Fruit fly (Drosophila melanogaster) whole organism, embryonic: ENCODE data around the gene egh.

ENCODE experiments used
- Adf1 ChIP-seq: fragments of 200-800 bp; sonication (Bioruptor generic); IDR thresholded peaks from 2 replicates; pipeline ENCODE4 v1.3.6; 2022; ENCODE audit warnings: missing biosample characterization, missing genetic modification characterization
- Asciz ChIP-seq: fragments of 200-800 bp; sonication (Bioruptor generic); optimal IDR thresholded peaks from 2 replicates; lab custom pipeline; 2017; ENCODE audit warnings: missing biosample characterization, mild to moderate bottlenecking, missing genetic modification characterization, missing genetic modification reagents
- Atf6 ChIP-seq: fragments of 200-800 bp; sonication (Bioruptor generic); IDR thresholded peaks from 2 replicates; pipeline ENCODE4 v1.3.6; 2022; ENCODE audit warnings: missing biosample characterization, missing genetic modification characterization
- CG10959 ChIP-seq: fragments of 200-800 bp; sonication (Bioruptor generic); IDR thresholded peaks from 2 replicates; pipeline ENCODE4 v1.3.6; 2022; ENCODE audit warnings: missing biosample characterization, missing genetic modification characterization
- CG11695 ChIP-seq: fragments of 200-800 bp; sonication (Bioruptor generic); IDR thresholded peaks from 3 replicates; pipeline ENCODE4 v1.3.6; 2022; ENCODE audit warnings: missing biosample characterization, missing genetic modification characterization
- CG12744 ChIP-seq: fragments of 200-800 bp; sonication (Bioruptor generic); optimal IDR thresholded peaks from 2 replicates; lab custom pipeline; 2016; ENCODE audit warnings: missing biosample characterization, missing genetic modification characterization
- CG13287 ChIP-seq: fragments of 200-800 bp; sonication (Bioruptor generic); IDR thresholded peaks from 2 replicates; pipeline ENCODE4 v1.3.6; 2022; ENCODE audit warnings: missing biosample characterization, missing genetic modification characterization; ENCODE audit not compliant: partially characterized antibody
- CG15269 ChIP-seq: fragments of 200-800 bp; sonication (Bioruptor generic); optimal IDR thresholded peaks from 2 replicates; lab custom pipeline; 2018; ENCODE audit warnings: missing biosample characterization, mild to moderate bottlenecking, missing genetic modification characterization, moderate library complexity
- CG17328 ChIP-seq: fragments of 200-800 bp; sonication (Bioruptor generic); IDR thresholded peaks from 2 replicates; pipeline ENCODE4 v1.3.6; 2022; ENCODE audit warnings: missing biosample characterization, missing genetic modification characterization
- CG17361 ChIP-seq: fragments of 200-800 bp; sonication (Bioruptor generic); IDR thresholded peaks from 3 replicates; pipeline ENCODE4 v1.3.6; 2022; ENCODE audit warnings: missing biosample characterization, missing genetic modification characterization
- CG17568 ChIP-seq: fragments of 200-800 bp; sonication (Bioruptor generic); optimal IDR thresholded peaks from 2 replicates; lab custom pipeline; 2018; ENCODE audit warnings: missing biosample characterization, mild to moderate bottlenecking, missing genetic modification characterization, moderate library complexity
- CG17802 ChIP-seq: fragments of 200-800 bp; sonication (Bioruptor generic); optimal IDR thresholded peaks from 2 replicates; lab custom pipeline; 2018; ENCODE audit warnings: missing biosample characterization, mild to moderate bottlenecking, missing genetic modification characterization, moderate library complexity
- CG30020 ChIP-seq: fragments of 200-800 bp; optimal IDR thresholded peaks from 2 replicates; lab custom pipeline; 2019; ENCODE audit warnings: missing biosample characterization, mild to moderate bottlenecking, missing genetic modification characterization, moderate library complexity
- CG3995 ChIP-seq: fragments of 200-800 bp; sonication (Bioruptor generic); optimal IDR thresholded peaks from 3 replicates; lab custom pipeline; 2016; ENCODE audit warnings: missing biosample characterization, missing genetic modification characterization
- CG42726 ChIP-seq: fragments of 200-800 bp; sonication (Bioruptor generic); IDR thresholded peaks from 2 replicates; pipeline ENCODE4 v1.3.6; 2022; ENCODE audit warnings: missing biosample characterization, missing genetic modification characterization; ENCODE audit not compliant: partially characterized antibody
- CG8089 ChIP-seq: fragments of 200-800 bp; sonication (Bioruptor generic); optimal IDR thresholded peaks from 3 replicates; lab custom pipeline; 2016; ENCODE audit warnings: missing biosample characterization, missing genetic modification characterization
- CG8281 ChIP-seq: fragments of 200-800 bp; sonication (Bioruptor generic); optimal IDR thresholded peaks from 2 replicates; lab custom pipeline; 2018; ENCODE audit warnings: missing biosample characterization, mild to moderate bottlenecking, missing genetic modification characterization, moderate library complexity
- CG8765 ChIP-seq: fragments of 200-800 bp; sonication (Bioruptor generic); IDR thresholded peaks from 2 replicates; pipeline ENCODE4 v1.3.6; 2022; ENCODE audit warnings: missing biosample characterization, missing genetic modification characterization
- CG9727 ChIP-seq: fragments of 200-800 bp; sonication (Bioruptor generic); optimal IDR thresholded peaks from 3 replicates; lab custom pipeline; 2017; ENCODE audit warnings: missing biosample characterization, mild to moderate bottlenecking, missing genetic modification characterization
- CG9797 ChIP-seq: fragments of 200-800 bp; sonication (Bioruptor generic); optimal IDR thresholded peaks from 3 replicates; lab custom pipeline; 2018; ENCODE audit warnings: missing biosample characterization, mild to moderate bottlenecking, missing genetic modification characterization
- Camta ChIP-seq: fragments of 200-800 bp; sonication (Bioruptor generic); optimal IDR thresholded peaks from 2 replicates; lab custom pipeline; 2016; ENCODE audit warnings: missing biosample characterization, missing genetic modification characterization
- Deaf1 ChIP-seq: fragments of 200-800 bp; optimal IDR thresholded peaks from 3 replicates; lab custom pipeline; 2019; ENCODE audit warnings: missing biosample characterization, mild to moderate bottlenecking, missing genetic modification characterization, moderate library complexity
- Doc2 ChIP-seq: fragments of 200-800 bp; sonication (Bioruptor generic); IDR thresholded peaks from 2 replicates; pipeline ENCODE4 v1.3.6; 2022; ENCODE audit warnings: missing biosample characterization, missing genetic modification characterization
- Hand ChIP-seq: fragments of 200-800 bp; sonication (Bioruptor generic); optimal IDR thresholded peaks from 2 replicates; lab custom pipeline; 2017; ENCODE audit warnings: mild to moderate bottlenecking, missing biosample characterization, missing genetic modification reagents, missing genetic modification characterization
- Hr78 ChIP-seq, 2 experiments: fragments of 200-800 bp in 1 of 2; fragments of >200 bp in 1 of 2; sonication (Bioruptor generic) in 1 of 2; optimal IDR thresholded peaks; 2 replicates each; lab custom pipeline; 2017 to 2019; ENCODE audit warnings: missing biosample characterization in 2 of 2, missing genetic modification characterization in 2 of 2, mild to moderate bottlenecking in 1 of 2, moderate library complexity in 1 of 2
- MTF-1 ChIP-seq: fragments of 200-800 bp; sonication (Bioruptor generic); optimal IDR thresholded peaks from 2 replicates; lab custom pipeline; 2018; ENCODE audit warnings: missing biosample characterization, mild to moderate bottlenecking, missing genetic modification characterization, borderline replicate concordance
- NFAT ChIP-seq: fragments of 200-800 bp; sonication (Bioruptor generic); IDR thresholded peaks from 2 replicates; pipeline ENCODE4 v1.3.6; 2022; ENCODE audit warnings: missing biosample characterization, missing genetic modification characterization
- Pdp1 ChIP-seq, 2 experiments: fragments of 200-800 bp; sonication (Bioruptor generic); optimal IDR thresholded peaks; 3 replicates each; lab custom pipeline; 2016; ENCODE audit warnings: missing biosample characterization in 2 of 2, missing genetic modification characterization in 2 of 2, mild to moderate bottlenecking in 1 of 2, moderate library complexity in 1 of 2
- Scr ChIP-seq: fragments of 200-800 bp; sonication (Bioruptor generic); IDR thresholded peaks from 2 replicates; pipeline ENCODE4 v1.3.6; 2022; ENCODE audit warnings: missing biosample characterization, missing genetic modification characterization; ENCODE audit not compliant: partially characterized antibody
- Spps ChIP-seq: fragments of 200-800 bp; sonication (Bioruptor generic); optimal IDR thresholded peaks from 2 replicates; lab custom pipeline; 2018; ENCODE audit warnings: missing biosample characterization, mild to moderate bottlenecking, missing genetic modification characterization
- Taf1 ChIP-seq: fragments of 200-800 bp; sonication (Bioruptor generic); IDR thresholded peaks from 2 replicates; pipeline ENCODE4 v1.3.6; 2022; ENCODE audit warnings: missing biosample characterization, missing genetic modification characterization
- Trl ChIP-seq, 3 experiments: fragments of >200 bp in 2 of 3; fragments of 200-800 bp in 1 of 3; sonication (Bioruptor generic) in 1 of 3; optimal IDR thresholded peaks; 2 replicates in 1 of 3; 3 replicates in 2 of 3; lab custom pipeline; 2016 to 2017; ENCODE audit warnings: missing biosample characterization in 1 of 3, missing genetic modification characterization in 1 of 3
- abd-A ChIP-seq: fragments of 200-800 bp; sonication (Bioruptor generic); optimal IDR thresholded peaks from 3 replicates; lab custom pipeline; 2019; ENCODE audit warnings: missing biosample characterization, mild to moderate bottlenecking, missing genetic modification characterization, moderate library complexity
- bigmax ChIP-seq: fragments of 200-800 bp; sonication (Bioruptor generic); optimal IDR thresholded peaks from 2 replicates; lab custom pipeline; 2018; ENCODE audit warnings: missing biosample characterization, mild to moderate bottlenecking, missing genetic modification characterization
- btn ChIP-seq: fragments of 200-800 bp; sonication (Bioruptor generic); optimal IDR thresholded peaks from 2 replicates; lab custom pipeline; 2016; ENCODE audit warnings: missing biosample characterization, missing genetic modification characterization
- cas ChIP-seq: fragments of 200-800 bp; sonication (Bioruptor generic); IDR thresholded peaks from 2 replicates; pipeline ENCODE4 v1.3.6; 2022; ENCODE audit warnings: missing biosample characterization, missing genetic modification characterization
- caup ChIP-seq: fragments of 200-800 bp; sonication (Bioruptor generic); optimal IDR thresholded peaks from 3 replicates; lab custom pipeline; 2017; ENCODE audit warnings: missing biosample characterization, mild to moderate bottlenecking, missing genetic modification characterization, moderate library complexity; ENCODE audit not compliant: severe bottlenecking
- da ChIP-seq: fragments of 200-800 bp; sonication (Bioruptor generic); optimal IDR thresholded peaks from 2 replicates; lab custom pipeline; 2016; ENCODE audit warnings: missing biosample characterization, missing genetic modification characterization
- h ChIP-seq: fragments of >200 bp; optimal IDR thresholded peaks from 2 replicates; lab custom pipeline; 2017
- hb ChIP-seq: fragments of 200-800 bp; sonication (Bioruptor generic); IDR thresholded peaks from 3 replicates; pipeline ENCODE4 v1.3.6; 2022; ENCODE audit warnings: missing biosample characterization, missing genetic modification characterization; ENCODE audit not compliant: partially characterized antibody
- ken ChIP-seq: fragments of 200-800 bp; sonication (Bioruptor generic); IDR thresholded peaks from 3 replicates; pipeline ENCODE4 v1.3.6; 2022; ENCODE audit warnings: missing biosample characterization, missing genetic modification characterization
- rib ChIP-seq: fragments of 200-800 bp; sonication (Bioruptor generic); IDR thresholded peaks from 2 replicates; pipeline ENCODE4 v1.3.6; 2022; ENCODE audit warnings: missing biosample characterization, missing genetic modification characterization
- ro ChIP-seq: fragments of 200-800 bp; sonication (Bioruptor generic); IDR thresholded peaks from 2 replicates; pipeline ENCODE4 v1.3.6; 2022; ENCODE audit warnings: missing biosample characterization, missing genetic modification characterization
- row ChIP-seq: fragments of 200-800 bp; sonication (Bioruptor generic); IDR thresholded peaks from 3 replicates; pipeline ENCODE4 v1.3.6; 2022; ENCODE audit warnings: missing biosample characterization, missing genetic modification characterization
- salm ChIP-seq: fragments of 200-800 bp; sonication (Bioruptor generic); optimal IDR thresholded peaks from 2 replicates; lab custom pipeline; 2018; ENCODE audit warnings: missing biosample characterization, mild to moderate bottlenecking, missing genetic modification characterization
- stwl ChIP-seq: fragments of 200-800 bp; sonication (Bioruptor generic); optimal IDR thresholded peaks from 3 replicates; lab custom pipeline; 2018; ENCODE audit warnings: missing biosample characterization, mild to moderate bottlenecking, missing genetic modification characterization, moderate library complexity
- sug ChIP-seq: fragments of 200-800 bp; optimal IDR thresholded peaks from 2 replicates; lab custom pipeline; 2019; ENCODE audit warnings: missing biosample characterization, mild to moderate bottlenecking, missing genetic modification characterization, moderate library complexity
- zfh1 ChIP-seq: fragments of 200-800 bp; sonication (Bioruptor generic); IDR thresholded peaks from 3 replicates; pipeline ENCODE4 v1.3.6; 2022; ENCODE audit warnings: missing biosample characterization, missing genetic modification characterization

Gene egh

DNA sequence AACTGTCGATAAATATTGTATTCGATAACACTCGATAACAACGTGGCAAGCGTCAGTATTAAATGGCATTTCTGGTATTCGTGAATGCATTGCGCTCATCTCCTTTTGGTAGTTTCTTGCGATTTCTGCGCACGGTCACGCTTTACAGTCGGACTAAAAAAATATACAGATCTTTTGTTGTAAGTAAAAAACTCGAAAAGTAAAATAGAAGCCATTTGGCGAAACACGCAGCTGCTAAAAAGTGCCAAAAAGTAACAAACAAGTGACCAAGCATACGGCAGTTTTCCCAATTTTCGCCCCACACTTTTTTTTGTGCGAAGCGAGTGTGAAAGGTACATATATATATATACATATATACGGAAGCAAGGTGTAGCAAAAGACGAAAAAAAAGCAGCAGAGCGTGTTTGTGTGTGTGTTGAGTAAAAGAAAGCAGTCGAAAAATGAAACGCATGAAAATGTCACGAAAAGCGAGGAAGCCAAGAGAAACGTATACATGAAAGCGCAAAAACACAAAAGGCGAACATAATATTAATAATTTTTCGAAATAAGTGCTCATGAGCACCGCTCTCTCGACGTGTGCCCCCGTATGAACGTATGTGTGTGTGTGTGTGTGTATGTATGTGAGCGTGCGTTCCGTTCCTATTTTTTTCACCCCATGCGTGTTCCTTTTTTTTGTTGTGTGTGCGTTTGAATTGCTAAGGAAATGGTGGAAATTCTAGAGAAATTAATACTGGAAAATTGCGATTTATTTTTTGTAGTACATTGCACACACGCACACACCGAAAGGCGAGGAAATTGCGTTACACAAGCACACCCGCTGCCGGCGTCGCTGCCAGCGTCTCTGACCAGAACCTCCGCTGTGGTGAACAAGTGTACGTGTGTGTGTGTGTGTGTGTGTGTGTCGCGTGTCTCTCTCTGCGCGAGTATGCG lies 45.8 kb downstream of the egh start, which contains the start of gene sgg (continued):
- TF ChIP-seq Deaf1 (tag; lab: Kevin White, UChicago) (no peak), cas (GFP tag; lab: Robert Waterston, UW) (no peak), Taf1 (GFP tag; lab: Robert Waterston, UW) (no peak), row (peak; percentile 9; the same call in 1 of the 3 replicates), Doc2 (GFP tag; lab: Robert Waterston, UW) (no peak), CG3995 (GFP tag; lab: Kevin White, UChicago) (no peak), CG9727 (GFP tag; lab: Kevin White, UChicago) (no peak), hb (GFP tag; lab: Robert Waterston, UW) (no peak), Pdp1 (GFP tag; optimal IDR thresholded peaks at IDR 0.05; lab: Kevin White, UChicago) (peak in 1 of 2 experiments; percentile 95), sug (tag; lab: Kevin White, UChicago) (no peak), CG12744 (GFP tag; lab: Kevin White, UChicago) (no peak), btn (GFP tag; lab: Kevin White, UChicago) (no peak), CG9797 (peak; percentile 91), ken (no peak), Adf1 (peak; percentile 97), CG17361 (no peak), CG8281 (tag; lab: Kevin White, UChicago) (no peak), CG10959 (GFP tag; lab: Robert Waterston, UW) (no peak), Hr78 (GFP tag; optimal IDR thresholded peaks at IDR 0.05; lab: Kevin White, UChicago) (no peak), CG8089 (GFP tag; lab: Kevin White, UChicago) (no peak), salm (tag; lab: Kevin White, UChicago) (no peak), zfh1 (GFP tag; lab: Robert Waterston, UW) (no peak), CG17328 (GFP tag; lab: Robert Waterston, UW) (no peak), CG8765 (GFP tag; lab: Robert Waterston, UW) (no peak), CG17802 (tag; lab: Kevin White, UChicago) (no peak), bigmax (GFP tag; lab: Kevin White, UChicago) (no peak), Atf6 (GFP tag; lab: Robert Waterston, UW) (no peak), Asciz (GFP tag; lab: Kevin White, UChicago) (no peak), abd-A (tag; lab: Kevin White, UChicago) (no peak), CG30020 (tag; lab: Kevin White, UChicago) (peak; percentile 51), caup (GFP tag; lab: Kevin White, UChicago) (no peak), da (GFP tag; lab: Kevin White, UChicago) (no peak), MTF-1 (no peak), Trl (optimal IDR thresholded peaks at IDR 0.05; lab: Kevin White, UChicago) (peak in 1 of 2 experiments; percentile 61), Trl (GFP tag; optimal IDR thresholded peaks at IDR 0.05; lab: Kevin White, UChicago) (no peak), CG13287 (GFP tag; lab: Robert Waterston, UW) (peak; percentile 49), CG17568 (GFP tag; lab: Kevin White, UChicago) (no peak), Hand (GFP tag; lab: Kevin White, UChicago) (no peak), NFAT (GFP tag; lab: Robert Waterston, UW) (no peak), Scr (GFP tag; lab: Robert Waterston, UW) (peak; percentile 26; the same call in 1 of the 2 replicates), CG15269 (tag; lab: Kevin White, UChicago) (no peak), ro (no peak), Spps (no peak), CG11695 (GFP tag; lab: Robert Waterston, UW) (no peak), rib (GFP tag; lab: Robert Waterston, UW) (no peak), Camta (GFP tag; lab: Kevin White, UChicago) (no peak), stwl (tag; lab: Kevin White, UChicago) (peak; percentile 71), h (lab: Kevin White, UChicago) (no peak), CG42726 (no peak)
